Worm (Caenorhabditis elegans) whole organism, young adult: ENCODE data around the gene rgef-1.

Experiments
- B0019.2 ChIP-seq: fragments of 200-800 bp; sonication (Bioruptor generic); conservative IDR thresholded peaks from 2 replicates; pipeline ENCODE4 v1.3.6; 2022; ENCODE audit warnings: missing genetic modification reagents, missing genetic modification characterization, missing compliant biosample characterization
- B0035.1 ChIP-seq: sonication (generic microtip); optimal IDR thresholded peaks from 2 replicates; lab custom pipeline; 2016; ENCODE audit warnings: missing genetic modification characterization, mild to moderate bottlenecking, missing compliant biosample characterization, missing genotype, missing genetic modification reagents
- B0336.3 ChIP-seq: fragments of 200-800 bp; sonication (Bioruptor generic); IDR thresholded peaks from 2 replicates; pipeline ENCODE4 v1.3.6; 2022; ENCODE audit warnings: missing genetic modification characterization, missing compliant biosample characterization
- C17E4.6 ChIP-seq: fragments of 200-800 bp; sonication (Bioruptor generic); IDR thresholded peaks from 2 replicates; pipeline ENCODE4 v1.3.6; 2022; ENCODE audit warnings: missing genetic modification reagents, missing genetic modification characterization, missing compliant biosample characterization
- D2030.7 ChIP-seq: fragments of 200-800 bp; sonication (Bioruptor generic); IDR thresholded peaks from 2 replicates; pipeline ENCODE4 v1.3.6; 2022; ENCODE audit warnings: missing genetic modification reagents, missing genetic modification characterization, missing compliant biosample characterization
- F10E7.11 ChIP-seq: sonication (generic microtip); optimal IDR thresholded peaks from 2 replicates; lab custom pipeline; 2017; ENCODE audit warnings: mild to moderate bottlenecking, missing genetic modification characterization, moderate library complexity, missing compliant biosample characterization
- F37B4.10 ChIP-seq: fragments of 200-800 bp; sonication (Bioruptor generic); IDR thresholded peaks from 2 replicates; pipeline ENCODE4 v1.3.6; 2022; ENCODE audit warnings: missing genetic modification characterization, missing compliant biosample characterization
- F39B2.1 ChIP-seq: fragments of 200-800 bp; sonication (Bioruptor generic); IDR thresholded peaks from 2 replicates; pipeline ENCODE4 v1.3.6; 2022; ENCODE audit warnings: missing genetic modification reagents, missing genetic modification characterization, missing compliant biosample characterization
- F49E8.2 ChIP-seq: sonication (generic microtip); optimal IDR thresholded peaks from 3 replicates; lab custom pipeline; 2017; ENCODE audit warnings: missing genetic modification characterization, mild to moderate bottlenecking, missing compliant biosample characterization, antibody characterized with exemption, moderate library complexity; ENCODE audit not compliant: insufficient read depth
- Y53G8AR.9 ChIP-seq: fragments of 200-800 bp; sonication (Bioruptor generic); conservative IDR thresholded peaks from 2 replicates; pipeline ENCODE4 v1.3.6; 2022; ENCODE audit warnings: missing genetic modification reagents, missing genetic modification characterization, missing compliant biosample characterization
- Y79H2A.3 ChIP-seq: fragments of 200-800 bp; sonication (Bioruptor generic); conservative IDR thresholded peaks from 2 replicates; pipeline ENCODE4 v1.3.6; 2022; ENCODE audit warnings: missing genetic modification reagents, missing genetic modification characterization, missing compliant biosample characterization
- ama-1 ChIP-seq, 3 experiments: fragments of 150-350 bp in 1 of 3; sonication (generic microtip) in 2 of 3; optimal IDR thresholded peaks; 2 replicates each; lab custom pipeline; 2014 to 2018; ENCODE audit warnings: missing biosample characterization in 2 of 3, missing genetic modification characterization in 2 of 3, missing genetic modification reagents in 2 of 3
- aptf-2 ChIP-seq: fragments of 200-800 bp; sonication (Bioruptor generic); conservative IDR thresholded peaks from 2 replicates; pipeline ENCODE4 v1.3.6; 2022; ENCODE audit warnings: missing genetic modification reagents, missing genetic modification characterization, missing compliant biosample characterization
- atf-7 ChIP-seq: sonication (generic microtip); optimal IDR thresholded peaks from 2 replicates; lab custom pipeline; 2017; ENCODE audit warnings: mild to moderate bottlenecking, missing genetic modification characterization, missing compliant biosample characterization
- bed-1 ChIP-seq: fragments of 200-800 bp; sonication (Bioruptor generic); IDR thresholded peaks from 2 replicates; pipeline ENCODE4 v1.3.6; 2022; ENCODE audit warnings: missing genetic modification reagents, missing genetic modification characterization, missing compliant biosample characterization
- bed-2 ChIP-seq: fragments of 200-800 bp; sonication (Bioruptor generic); IDR thresholded peaks from 2 replicates; pipeline ENCODE4 v1.3.6; 2022; ENCODE audit warnings: missing genetic modification reagents, missing genetic modification characterization, missing compliant biosample characterization
- ccch-3 ChIP-seq: fragments of 200-800 bp; sonication (Bioruptor generic); optimal IDR thresholded peaks from 2 replicates; lab custom pipeline; 2018; ENCODE audit warnings: mild to moderate bottlenecking, missing genetic modification characterization, missing compliant biosample characterization
- cebp-1 ChIP-seq, 2 experiments: fragments of 200-800 bp in 1 of 2; sonication (Bioruptor generic) in 1 of 2; sonication (generic microtip) in 1 of 2; IDR thresholded peaks in 1 of 2; optimal IDR thresholded peaks in 1 of 2; 2 replicates each; pipeline versions ENCODE4 v1.3.6 to Lab custom; 2017 to 2022; ENCODE audit warnings: missing compliant biosample characterization in 2 of 2, missing genetic modification characterization in 2 of 2, mild to moderate bottlenecking in 1 of 2, missing genetic modification reagents in 1 of 2, moderate library complexity in 1 of 2
- cebp-2 ChIP-seq: fragments of 200-800 bp; sonication (Bioruptor generic); IDR thresholded peaks from 2 replicates; pipeline ENCODE4 v1.3.6; 2022; ENCODE audit warnings: missing genetic modification characterization, missing compliant biosample characterization
- die-1 ChIP-seq: sonication (generic microtip); optimal IDR thresholded peaks from 2 replicates; lab custom pipeline; 2016; ENCODE audit warnings: missing genotype, mild to moderate bottlenecking, missing genetic modification characterization, missing compliant biosample characterization
- dpl-1 ChIP-seq: fragments of 150-350 bp; optimal IDR thresholded peaks from 2 replicates; lab custom pipeline; 2014; ENCODE audit warnings: missing biosample characterization, missing genetic modification reagents, missing genetic modification characterization
- efl-1 ChIP-seq: fragments of 150-350 bp; optimal IDR thresholded peaks from 2 replicates; lab custom pipeline; 2014; ENCODE audit warnings: missing biosample characterization, missing genetic modification reagents, missing genetic modification characterization
- hlh-26 ChIP-seq: fragments of 200-800 bp; sonication (Bioruptor generic); conservative IDR thresholded peaks from 2 replicates; pipeline ENCODE4 v1.3.6; 2022; ENCODE audit warnings: missing genetic modification reagents, missing genetic modification characterization, missing compliant biosample characterization
- lin-26 ChIP-seq: fragments of 200-800 bp; sonication (Bioruptor generic); IDR thresholded peaks from 2 replicates; pipeline ENCODE4 v1.3.6; 2022; ENCODE audit warnings: missing genetic modification reagents, missing genetic modification characterization, missing compliant biosample characterization
- madf-10 ChIP-seq: sonication (generic microtip); optimal IDR thresholded peaks from 2 replicates; lab custom pipeline; 2016; ENCODE audit warnings: mild to moderate bottlenecking, missing genetic modification characterization, missing compliant biosample characterization
- madf-6 ChIP-seq: fragments of 200-800 bp; sonication (Bioruptor generic); IDR thresholded peaks from 2 replicates; pipeline ENCODE4 v1.3.6; 2022; ENCODE audit warnings: missing genetic modification reagents, missing genetic modification characterization, missing compliant biosample characterization
- mes-4 ChIP-seq: sonication (generic microtip); optimal IDR thresholded peaks from 2 replicates; lab custom pipeline; 2016; ENCODE audit warnings: missing genotype, missing genetic modification characterization, missing compliant biosample characterization
- nfyb-1 ChIP-seq: fragments of 200-800 bp; sonication (Bioruptor generic); IDR thresholded peaks from 2 replicates; pipeline ENCODE4 v1.3.6; 2022; ENCODE audit warnings: missing genetic modification reagents, missing genetic modification characterization, missing compliant biosample characterization
- nhr-120 ChIP-seq: fragments of 200-800 bp; sonication (Bioruptor generic); IDR thresholded peaks from 2 replicates; pipeline ENCODE4 v1.3.6; 2022; ENCODE audit warnings: missing genetic modification characterization, missing compliant biosample characterization
- nhr-27 ChIP-seq: fragments of 200-800 bp; sonication (Bioruptor generic); optimal IDR thresholded peaks from 2 replicates; lab custom pipeline; 2018; ENCODE audit warnings: mild to moderate bottlenecking, missing genetic modification characterization, moderate library complexity, missing compliant biosample characterization
- rec-8 ChIP-seq, 2 experiments: sonication (generic microtip); optimal IDR thresholded peaks; 2 replicates each; lab custom pipeline; 2016; ENCODE audit warnings: mild to moderate bottlenecking in 2 of 2, missing genetic modification characterization in 2 of 2, missing genetic modification reagents in 2 of 2, missing genotype in 2 of 2, missing biosample characterization in 1 of 2, missing compliant biosample characterization in 1 of 2, moderate library complexity in 1 of 2
- repo-1 ChIP-seq: sonication (generic microtip); optimal IDR thresholded peaks from 2 replicates; lab custom pipeline; 2017; ENCODE audit warnings: mild to moderate bottlenecking, missing genetic modification characterization, missing compliant biosample characterization
- sea-2 ChIP-seq: fragments of 200-800 bp; sonication (Bioruptor generic); IDR thresholded peaks from 2 replicates; pipeline ENCODE4 v1.3.6; 2022; ENCODE audit warnings: missing genetic modification characterization, missing compliant biosample characterization
- snpc-1.1 ChIP-seq: sonication (generic microtip); optimal IDR thresholded peaks from 2 replicates; lab custom pipeline; 2017; ENCODE audit warnings: missing genetic modification characterization, mild to moderate bottlenecking, missing compliant biosample characterization, antibody characterized with exemption, moderate library complexity, missing genotype, missing genetic modification reagents; ENCODE audit not compliant: insufficient read depth
- snpc-1.3 ChIP-seq: sonication (generic microtip); optimal IDR thresholded peaks from 2 replicates; lab custom pipeline; 2017; ENCODE audit warnings: missing genetic modification characterization, mild to moderate bottlenecking, missing compliant biosample characterization, antibody characterized with exemption, moderate library complexity, missing genotype, missing genetic modification reagents; ENCODE audit not compliant: insufficient read depth
- somi-1 ChIP-seq: fragments of 200-800 bp; sonication (Bioruptor generic); optimal IDR thresholded peaks from 2 replicates; lab custom pipeline; 2018; ENCODE audit warnings: mild to moderate bottlenecking, missing genetic modification characterization, missing compliant biosample characterization
- tbp1 ChIP-seq: fragments of 200-800 bp; sonication (Bioruptor generic); optimal IDR thresholded peaks from 2 replicates; lab custom pipeline; 2018; ENCODE audit warnings: mild to moderate bottlenecking, missing genetic modification characterization, missing compliant biosample characterization
- tbx-9 ChIP-seq: sonication (generic microtip); optimal IDR thresholded peaks from 2 replicates; lab custom pipeline; 2016; ENCODE audit warnings: borderline replicate concordance, missing genetic modification characterization, inconsistent platforms, missing compliant biosample characterization
- tlf-1 ChIP-seq: fragments of 200-800 bp; sonication (Bioruptor generic); optimal IDR thresholded peaks from 2 replicates; lab custom pipeline; 2018; ENCODE audit warnings: mild to moderate bottlenecking, missing genetic modification characterization, missing compliant biosample characterization
- zim-3 ChIP-seq: sonication (generic microtip); optimal IDR thresholded peaks from 2 replicates; lab custom pipeline; 2017; ENCODE audit warnings: mild to moderate bottlenecking, missing genetic modification characterization, moderate library complexity, missing compliant biosample characterization
- ztf-18 ChIP-seq: sonication (generic microtip); optimal IDR thresholded peaks from 2 replicates; lab custom pipeline; 2016; ENCODE audit warnings: missing genotype, mild to moderate bottlenecking, missing genetic modification characterization, missing compliant biosample characterization
- ztf-28 ChIP-seq: fragments of 200-800 bp; sonication (Bioruptor generic); IDR thresholded peaks from 2 replicates; pipeline ENCODE4 v1.3.6; 2022; ENCODE audit warnings: missing genetic modification reagents, missing genetic modification characterization, missing compliant biosample characterization

Gene rgef-1

DNA sequence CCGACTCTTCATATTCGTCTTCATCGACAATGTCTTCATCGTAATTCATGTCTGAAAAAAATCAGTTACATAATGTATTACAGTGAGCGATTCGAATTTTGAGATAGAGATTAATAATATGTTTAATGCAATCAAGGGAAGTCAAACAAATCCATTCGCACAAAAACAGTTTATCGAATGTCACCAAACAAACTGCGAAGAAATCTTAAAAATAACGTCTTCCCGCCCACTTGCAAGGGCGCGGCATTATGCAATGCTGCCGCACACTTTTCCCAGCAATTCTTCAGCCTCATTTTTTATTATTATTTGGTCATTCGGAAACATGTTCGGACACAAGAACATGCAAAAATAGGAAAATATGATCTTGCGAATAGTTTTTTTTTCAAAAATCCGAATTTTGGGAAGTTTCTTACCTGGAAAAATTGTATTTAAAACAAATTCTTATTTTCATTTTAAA is 17.3 kb downstream of the rgef-1 start, which contains the start of gene mdf-1 (continued):
- peak; percentile 62 for TF ChIP-seq ztf-18 (tag; lab: Kevin White, UChicago)
- TF ChIP-seq nhr-27 (tag; lab: Kevin White, UChicago), result no peak
- TF ChIP-seq Y79H2A.3 (GFP tag; lab: Robert Waterston, UW), result no peak
- TF ChIP-seq B0035.1 (tag; lab: Kevin White, UChicago), result peak; percentile 10
- no peak for TF ChIP-seq aptf-2 (GFP tag; lab: Robert Waterston, UW)
- no peak for TF ChIP-seq tlf-1 (GFP tag; lab: Kevin White, UChicago)
- TF ChIP-seq tbp1, result peak; percentile 53
- TF ChIP-seq mes-4, result no peak
- no peak for TF ChIP-seq ztf-28 (GFP tag; lab: Robert Waterston, UW)
- no peak for TF ChIP-seq F37B4.10
- peak; percentile 59 for TF ChIP-seq efl-1
- TF ChIP-seq C17E4.6 (GFP tag; lab: Robert Waterston, UW), result no peak
- TF ChIP-seq nhr-120 (GFP tag; lab: Robert Waterston, UW), result no peak
- TF ChIP-seq bed-1 (GFP tag; lab: Robert Waterston, UW), result no peak

DNA sequence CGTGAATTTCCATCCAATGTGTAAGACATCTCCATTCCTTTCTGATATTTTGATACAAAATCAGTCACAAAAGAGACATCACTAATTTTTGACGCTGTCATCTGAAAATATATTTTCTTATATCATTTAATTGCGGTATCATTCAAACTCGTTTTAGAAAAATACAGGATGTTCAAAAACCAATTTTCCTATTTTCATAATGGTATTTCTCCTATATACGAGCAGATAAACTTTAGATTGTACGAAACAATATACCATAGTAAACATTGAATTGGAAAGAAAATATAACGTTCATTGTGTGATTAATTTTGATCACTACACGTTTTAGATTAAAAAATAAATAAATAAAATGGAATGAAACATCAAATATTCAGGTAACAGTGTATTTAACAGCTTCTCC is 20.0 kb downstream of the rgef-1 start, which contains the start of gene C50F4.16:
C50F4.16 (minus strand) TSS at position 101 of the 400 bp plus-strand sequence.
- TF ChIP-seq Y79H2A.3 (GFP tag; lab: Robert Waterston, UW), result no peak
- TF ChIP-seq F49E8.2 (tag; lab: Kevin White, UChicago), result no peak
- no peak for TF ChIP-seq somi-1 (GFP tag; lab: Kevin White, UChicago)
- TF ChIP-seq hlh-26, result no peak
- no peak for TF ChIP-seq mes-4
- no peak for TF ChIP-seq ama-1 (optimal IDR thresholded peaks at IDR 0.05; lab: Kevin White, UChicago)
- peak in 1 of 2 experiments; percentile 26 for TF ChIP-seq ama-1 (GFP tag; optimal IDR thresholded peaks at IDR 0.05; lab: Kevin White, UChicago)
- TF ChIP-seq madf-6 (GFP tag; lab: Robert Waterston, UW), result 0 out of 2 replicates have a peak, but pooled peaks have one; percentile 31

DNA sequence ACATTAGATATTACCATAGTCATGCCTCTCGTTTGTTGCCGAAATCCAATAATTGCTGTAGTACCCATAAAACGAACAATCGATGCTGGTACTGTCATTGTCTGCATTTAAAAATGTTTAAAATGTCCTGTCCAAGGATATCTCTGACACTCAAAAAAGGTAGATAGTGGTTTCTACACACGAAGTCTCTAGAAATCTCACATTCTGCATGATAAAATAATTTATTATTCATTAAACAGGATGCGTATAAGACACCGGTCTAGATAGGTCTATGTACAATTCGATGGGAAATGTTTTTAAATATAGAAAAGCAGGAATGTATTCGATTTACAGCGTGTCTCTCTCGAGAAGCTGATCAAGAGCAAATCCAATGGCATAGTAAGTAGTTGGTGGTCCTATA is 21.8 kb downstream of the rgef-1 start, which contains the start of gene C50F4.12:
C50F4.12 (minus strand) TSS at position 101 of the 400 bp plus-strand sequence.
- no peak for TF ChIP-seq die-1 (tag; lab: Kevin White, UChicago)
- no peak for TF ChIP-seq madf-10 (tag; lab: Kevin White, UChicago)
- no peak for TF ChIP-seq repo-1 (tag; lab: Kevin White, UChicago)
- no peak for TF ChIP-seq sea-2 (GFP tag; lab: Robert Waterston, UW)
- TF ChIP-seq B0336.3 (GFP tag; lab: Robert Waterston, UW), result no peak
- TF ChIP-seq snpc-1.1, result no peak

DNA sequence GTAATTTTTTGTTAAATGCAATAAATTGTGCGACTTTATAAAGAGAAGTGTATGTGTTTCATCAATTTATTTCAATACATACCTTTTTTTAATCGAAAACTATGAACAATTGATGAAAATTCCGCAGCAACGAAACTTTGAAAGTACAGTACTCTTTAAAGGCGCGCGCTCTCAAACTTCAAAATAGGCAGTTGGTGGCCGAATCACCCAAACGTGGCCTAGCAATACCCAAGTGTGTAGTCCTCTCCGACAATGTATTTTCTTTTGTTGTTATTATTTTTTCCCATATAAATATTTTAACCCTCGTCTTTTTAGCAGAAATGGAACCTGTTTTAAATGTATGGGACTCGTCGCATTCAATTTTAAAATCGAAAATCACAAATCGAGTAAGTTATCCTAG is 25.0 kb downstream of the rgef-1 start, which contains the start of gene C50F4.4:
C50F4.4 (plus strand) TSS at position 267 of the 400 bp plus-strand sequence.
- no peak for TF ChIP-seq cebp-2 (GFP tag; lab: Robert Waterston, UW)
- no peak for TF ChIP-seq Y53G8AR.9
- TF ChIP-seq lin-26, result no peak
- no peak for TF ChIP-seq tbx-9 (tag; lab: Kevin White, UChicago)
- no peak for TF ChIP-seq bed-2 (GFP tag; lab: Robert Waterston, UW)
- TF ChIP-seq nhr-27 (tag; lab: Kevin White, UChicago), result no peak
- no peak for TF ChIP-seq F39B2.1
- peak in 1 of 2 experiments; percentile 32 for TF ChIP-seq rec-8 (tag; optimal IDR thresholded peaks at IDR 0.05; lab: Kevin White, UChicago)
- TF ChIP-seq dpl-1, result peak; percentile 17
- no peak for TF ChIP-seq snpc-1.3 (tag; lab: Kevin White, UChicago)
- no peak for TF ChIP-seq zim-3 (tag; lab: Kevin White, UChicago)
- no peak for TF ChIP-seq B0019.2 (GFP tag; lab: Robert Waterston, UW)
- peak; percentile 32; the same call in 1 of the 2 replicates for TF ChIP-seq D2030.7 (GFP tag; lab: Robert Waterston, UW)
- TF ChIP-seq die-1 (tag; lab: Kevin White, UChicago), result no peak
- no peak for TF ChIP-seq atf-7 (tag; lab: Kevin White, UChicago)
- no peak for TF ChIP-seq ccch-3 (GFP tag; lab: Kevin White, UChicago)
- TF ChIP-seq F10E7.11 (tag; lab: Kevin White, UChicago), result no peak
- peak; percentile 34; the same call in 1 of the 2 replicates for TF ChIP-seq cebp-1 (GFP tag; IDR thresholded peaks at IDR 0.05; lab: Robert Waterston, UW)
- no peak for TF ChIP-seq cebp-1 (tag; optimal IDR thresholded peaks at IDR 0.05; lab: Kevin White, UChicago)
- no peak for TF ChIP-seq nfyb-1 (GFP tag; lab: Robert Waterston, UW)
- peak; percentile 85 for TF ChIP-seq madf-6 (GFP tag; lab: Robert Waterston, UW)
